Worm (Caenorhabditis elegans): ENCODE results near the gene Y39A3CL.7.

Gene Y39A3CL.7

DNA sequence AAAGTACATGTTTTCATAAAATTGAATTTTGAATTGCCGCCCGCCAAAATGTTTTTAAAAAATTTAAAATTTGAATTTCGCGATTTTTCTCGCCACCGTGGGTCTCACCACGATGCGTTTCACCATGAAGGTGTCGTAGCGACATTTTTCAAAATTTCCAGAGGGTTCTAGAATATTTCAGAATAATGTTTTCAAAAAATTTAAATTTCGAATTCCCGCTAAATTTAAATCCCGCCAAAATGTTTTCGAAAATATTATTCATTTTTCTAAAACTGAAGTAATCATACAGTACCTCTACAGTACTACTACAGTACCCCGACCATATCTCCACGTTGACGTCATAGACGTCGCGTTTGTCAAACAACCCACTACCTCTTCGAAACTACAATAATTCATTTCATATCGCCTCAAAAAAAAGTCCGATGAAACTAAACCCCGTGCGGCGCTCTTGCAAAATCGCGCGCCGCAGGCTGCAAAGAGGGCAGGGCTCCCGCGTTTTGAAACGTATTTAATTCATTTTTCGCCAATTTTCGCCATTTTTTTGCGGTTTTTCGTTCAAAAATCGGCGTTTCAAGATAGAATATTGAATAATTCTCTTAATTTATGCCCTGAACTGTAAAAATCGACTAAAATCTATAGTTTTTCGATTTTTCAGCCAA, at the start of gene Y39A3CL.7, which contains the start of gene pvf-1 (continued):
- TF ChIP-seq nhr-47 (tag; optimal IDR thresholded peaks at IDR 0.05) (no peak), nhr-19 (GFP tag; conservative IDR thresholded peaks at IDR 0.05) (0 out of 2 replicates have a peak, but pooled peaks have one; percentile 33), unc-62 (GFP tag; optimal IDR thresholded peaks at IDR 0.05) (no peak), xbp-1 (tag; optimal IDR thresholded peaks at IDR 0.05) (peak; percentile 53), lin-14 (GFP tag; optimal IDR thresholded peaks at IDR 0.05) (no peak), ztf-4 (tag; optimal IDR thresholded peaks at IDR 0.05) (no peak), egl-13 (tag; optimal IDR thresholded peaks at IDR 0.05) (no peak), nhr-85 (tag) (peak; percentile 72), lir-3 (tag; optimal IDR thresholded peaks at IDR 0.05; ENCODE audit: poor library complexity) (no peak)

DNA sequence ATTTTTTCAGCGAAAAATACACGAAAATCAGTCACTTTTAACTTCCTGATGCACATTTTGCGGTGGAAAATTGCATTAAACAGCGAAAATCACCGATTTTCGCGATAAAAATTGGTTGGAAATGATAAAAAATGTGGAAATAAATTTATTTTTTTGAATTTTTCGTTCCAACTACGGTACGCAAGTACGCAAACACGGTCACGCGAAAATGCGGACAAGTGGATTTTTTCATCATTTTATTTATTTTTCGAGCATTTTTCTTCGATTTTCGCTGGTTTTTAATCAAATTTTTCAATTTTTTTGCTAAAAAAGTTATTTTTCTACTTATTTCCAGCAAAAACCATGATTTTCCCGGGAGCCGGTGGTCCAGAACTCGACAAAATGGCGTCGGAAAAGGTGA, 47.3 kb upstream of the Y39A3CL.7 start, which contains the start of gene Y39A3CL.3:
TSS of gene Y39A3CL.3 (plus strand) at position 335 of the 400 bp plus-strand sequence.
- TF ChIP-seq nhr-90 (tag; optimal IDR thresholded peaks at IDR 0.05; ENCODE audit: poor library complexity) = no peak
- no peak for TF ChIP-seq nhr-47 (tag; optimal IDR thresholded peaks at IDR 0.05)
- TF ChIP-seq lin-13 (GFP tag; optimal IDR thresholded peaks at IDR 0.05) = no peak
- TF ChIP-seq mdl-1 (tag; optimal IDR thresholded peaks at IDR 0.05) = peak in 1 of 2 experiments; percentile 8
- no peak for TF ChIP-seq unc-30 (tag; optimal IDR thresholded peaks at IDR 0.05)
- peak in 2 of 3 experiments; percentile 58 to 62 for TF ChIP-seq dpl-1 (GFP tag; optimal IDR thresholded peaks at IDR 0.05)
- TF ChIP-seq fkh-8 (tag; optimal IDR thresholded peaks at IDR 0.05) = no peak
- no peak for TF ChIP-seq nhr-77 (tag; optimal IDR thresholded peaks at IDR 0.05)
- peak; percentile 29 for TF ChIP-seq rnt-1 (tag; optimal IDR thresholded peaks at IDR 0.05)
- no peak for TF ChIP-seq zip-4 (GFP tag; optimal IDR thresholded peaks at IDR 0.05)
- TF ChIP-seq unc-62 (GFP tag; optimal IDR thresholded peaks at IDR 0.05) = no peak
- TF ChIP-seq unc-130 (tag; optimal IDR thresholded peaks at IDR 0.05) = no peak
- peak; percentile 23 for TF ChIP-seq xbp-1 (tag; optimal IDR thresholded peaks at IDR 0.05)
- peak; percentile 95 to 98 for TF ChIP-seq lsy-2 (tag; optimal IDR thresholded peaks at IDR 0.05)
- no peak for TF ChIP-seq snu-23 (GFP tag; optimal IDR thresholded peaks at IDR 0.05)
- TF ChIP-seq tbx-2 (tag; optimal IDR thresholded peaks at IDR 0.05) = peak; percentile 9
- peak; percentile 40 to 51 for TF ChIP-seq lin-35 (GFP tag; optimal IDR thresholded peaks at IDR 0.05)
- TF ChIP-seq nhr-85 (tag) = no peak
- TF ChIP-seq mab-9 (GFP tag; IDR thresholded peaks at IDR 0.05) = no peak
- no peak for TF ChIP-seq snpc-4 (tag; optimal IDR thresholded peaks at IDR 0.05)
- peak; percentile 86 for TF ChIP-seq F16B12.6 (tag; optimal IDR thresholded peaks at IDR 0.05)
- TF ChIP-seq pax-3 (tag; optimal IDR thresholded peaks at IDR 0.05) = no peak
- no peak for TF ChIP-seq fos-1 (tag; optimal IDR thresholded peaks at IDR 0.05)
- no peak for TF ChIP-seq aly-2 (tag; optimal IDR thresholded peaks at IDR 0.05)
- no peak for TF ChIP-seq fkh-10 (GFP tag; optimal IDR thresholded peaks at IDR 0.05)
- TF ChIP-seq ztf-11 (tag; optimal IDR thresholded peaks at IDR 0.05) = no peak
- no peak for TF ChIP-seq unc-98 (GFP tag; IDR thresholded peaks at IDR 0.05)
- no peak for TF ChIP-seq C16A3.4 (tag; optimal IDR thresholded peaks at IDR 0.05)
- TF ChIP-seq nhr-237 (tag; optimal IDR thresholded peaks at IDR 0.05) = no peak
- peak; percentile 25 to 55 for TF ChIP-seq efl-1 (optimal IDR thresholded peaks at IDR 0.05)
- TF ChIP-seq efl-1 (GFP tag; optimal IDR thresholded peaks at IDR 0.05 in 1 of 2) = peak; percentile 66 to 92
- TF ChIP-seq sox-4 (tag; optimal IDR thresholded peaks at IDR 0.05) = no peak
- TF ChIP-seq grh-1 (GFP tag; IDR thresholded peaks at IDR 0.05) = no peak
- TF ChIP-seq ceh-82 (tag; optimal IDR thresholded peaks at IDR 0.05) = peak in 2 of 3 experiments; percentile 28 to 59
- no peak for TF ChIP-seq elt-2 (tag; optimal IDR thresholded peaks at IDR 0.05)
- peak; percentile 64 for TF ChIP-seq mep-1 (tag; optimal IDR thresholded peaks at IDR 0.05)
- peak; percentile 3 for TF ChIP-seq blmp-1 (tag; optimal IDR thresholded peaks at IDR 0.05)
- no peak for TF ChIP-seq egl-27 (tag; optimal IDR thresholded peaks at IDR 0.05)
- no peak for TF ChIP-seq pqm-1 (tag; optimal IDR thresholded peaks at IDR 0.05)
- no peak for TF ChIP-seq pag-3 (tag; optimal IDR thresholded peaks at IDR 0.05; ENCODE audit: borderline replicate concordance, insufficient read depth)
- TF ChIP-seq nhr-28 (tag; optimal IDR thresholded peaks at IDR 0.05) = no peak
- no peak for TF ChIP-seq C34B4.2 (tag; optimal IDR thresholded peaks at IDR 0.05)
- TF ChIP-seq lin-14 (GFP tag; optimal IDR thresholded peaks at IDR 0.05) = peak; percentile 14
- no peak for TF ChIP-seq alr-1 (tag; optimal IDR thresholded peaks at IDR 0.05; ENCODE audit: borderline replicate concordance)
- peak; percentile 34 for TF ChIP-seq skn-1 (tag; optimal IDR thresholded peaks at IDR 0.05)

Measured in whole organism, L1 larva.